Worm (Caenorhabditis elegans) whole organism, L4 larva: ENCODE measurements around the gene icl-1.

ENCODE experiments used
- D1046.2 ChIP-seq: fragments of 200-800 bp; sonication (Bioruptor generic); IDR thresholded peaks from 2 replicates; pipeline ENCODE4 v1.3.6; 2022; ENCODE audit warnings: missing genetic modification characterization, missing compliant biosample characterization
- F10B5.3 ChIP-seq: sonication (generic microtip); optimal IDR thresholded peaks from 2 replicates; lab custom pipeline; 2016; ENCODE audit warnings: mild to moderate bottlenecking, missing genetic modification characterization, missing compliant biosample characterization
- F26F4.8 ChIP-seq: fragments of 200-800 bp; sonication (Bioruptor generic); conservative IDR thresholded peaks from 2 replicates; pipeline ENCODE4 v1.3.6; 2022; ENCODE audit warnings: missing genetic modification characterization, missing compliant biosample characterization
- F49E8.2 ChIP-seq: sonication (generic microtip); optimal IDR thresholded peaks from 2 replicates; lab custom pipeline; 2016; ENCODE audit warnings: missing compliant biosample characterization, mild to moderate bottlenecking, missing genetic modification characterization, borderline replicate concordance
- R02D3.7 ChIP-seq: fragments of 150-350 bp; sonication (generic microtip); optimal IDR thresholded peaks from 3 replicates; lab custom pipeline; 2014; ENCODE audit warnings: missing biosample characterization, missing genetic modification characterization
- Y5F2A.4 ChIP-seq: fragments of 200-800 bp; sonication (Bioruptor generic); optimal IDR thresholded peaks from 2 replicates; lab custom pipeline; 2018; ENCODE audit warnings: mild to moderate bottlenecking, missing genetic modification characterization, missing compliant biosample characterization
- Y75B8A.6 ChIP-seq: fragments of 200-800 bp; sonication (Bioruptor generic); IDR thresholded peaks from 2 replicates; pipeline ENCODE4 v1.3.6; 2022; ENCODE audit warnings: missing genetic modification reagents, missing genetic modification characterization, missing compliant biosample characterization
- ZK337.2 ChIP-seq: fragments of 200-800 bp; sonication (Bioruptor generic); IDR thresholded peaks from 2 replicates; pipeline ENCODE4 v1.3.6; 2022; ENCODE audit warnings: missing genetic modification reagents, missing genetic modification characterization, missing compliant biosample characterization
- aha-1 ChIP-seq: fragments of 150-350 bp; peaks from one replicate; lab custom pipeline; 2014; ENCODE audit warnings: missing biosample characterization, missing genetic modification characterization
- ama-1 ChIP-seq: fragments of 150-350 bp; optimal IDR thresholded peaks from 2 replicates; lab custom pipeline; 2014; ENCODE audit warnings: inconsistent platforms, mixed read lengths
- ceh-20 ChIP-seq: fragments of 200-800 bp; sonication (Bioruptor generic); IDR thresholded peaks from 2 replicates; pipeline ENCODE4 v1.3.6; 2022; ENCODE audit warnings: missing genetic modification reagents, missing genetic modification characterization, missing compliant biosample characterization
- ceh-28 ChIP-seq: fragments of 150-350 bp; optimal IDR thresholded peaks from 2 replicates; lab custom pipeline; 2014; ENCODE audit warnings: missing biosample characterization, missing genetic modification reagents, missing genetic modification characterization
- ceh-32 ChIP-seq: sonication (generic microtip); optimal IDR thresholded peaks from 2 replicates; lab custom pipeline; 2016; ENCODE audit warnings: mild to moderate bottlenecking, missing genetic modification characterization, missing compliant biosample characterization; ENCODE audit not compliant: poor library complexity
- ceh-62 ChIP-seq: sonication (generic microtip); optimal IDR thresholded peaks from 2 replicates; lab custom pipeline; 2017; ENCODE audit warnings: missing biosample characterization, missing genetic modification characterization
- ceh-82 ChIP-seq: sonication (generic microtip); optimal IDR thresholded peaks from 2 replicates; lab custom pipeline; 2017; ENCODE audit warnings: missing biosample characterization, missing genetic modification characterization
- daf-12 ChIP-seq: fragments of 150-350 bp; optimal IDR thresholded peaks from 2 replicates; lab custom pipeline; 2014; ENCODE audit warnings: missing biosample characterization, missing genetic modification reagents, missing genetic modification characterization
- daf-16 ChIP-seq, 3 experiments: sonication (generic microtip); optimal IDR thresholded peaks; 2 replicates each; lab custom pipeline; 2016 to 2017; ENCODE audit warnings: missing genetic modification characterization in 3 of 3, missing genetic modification reagents in 3 of 3, mild to moderate bottlenecking in 2 of 3, missing compliant biosample characterization in 2 of 3, missing biosample characterization in 1 of 3, moderate library complexity in 1 of 3
- daf-8 ChIP-seq: fragments of 200-800 bp; sonication (Bioruptor generic); IDR thresholded peaks from 2 replicates; pipeline ENCODE4 v1.3.6; 2022; ENCODE audit warnings: missing genetic modification characterization, missing compliant biosample characterization
- dmd-8 ChIP-seq: fragments of 200-800 bp; sonication (Bioruptor generic); IDR thresholded peaks from 2 replicates; pipeline ENCODE4 v1.3.6; 2022; ENCODE audit warnings: missing genetic modification characterization, missing compliant biosample characterization
- dve-1 ChIP-seq: sonication (generic microtip); optimal IDR thresholded peaks from 2 replicates; lab custom pipeline; 2017; ENCODE audit warnings: antibody characterized with exemption, mild to moderate bottlenecking, missing genetic modification characterization, missing compliant biosample characterization; ENCODE audit not compliant: insufficient read depth
- egl-27 ChIP-seq: sonication (generic microtip); optimal IDR thresholded peaks from 3 replicates; lab custom pipeline; 2017; ENCODE audit warnings: missing biosample characterization, missing genetic modification reagents, missing genetic modification characterization
- egl-43 ChIP-seq: fragments of 200-800 bp; sonication (Bioruptor generic); IDR thresholded peaks from 2 replicates; pipeline ENCODE4 v1.3.6; 2022; ENCODE audit warnings: missing genetic modification reagents, missing genetic modification characterization, missing compliant biosample characterization
- fos-1 ChIP-seq: fragments of 150-350 bp; optimal IDR thresholded peaks from 2 replicates; lab custom pipeline; 2014; ENCODE audit warnings: missing biosample characterization, missing genetic modification characterization
- gei-8 ChIP-seq: fragments of 200-800 bp; sonication (Bioruptor generic); optimal IDR thresholded peaks from 2 replicates; lab custom pipeline; 2018; ENCODE audit warnings: mild to moderate bottlenecking, missing genetic modification characterization, missing compliant biosample characterization
- hif-1 ChIP-seq, 2 experiments: sonication (generic microtip); optimal IDR thresholded peaks; 2 replicates each; lab custom pipeline; 2016 to 2017; ENCODE audit warnings: missing compliant biosample characterization in 2 of 2, missing genetic modification characterization in 2 of 2, missing genetic modification reagents in 2 of 2, missing genotype in 2 of 2, mild to moderate bottlenecking in 1 of 2
- hlh-11 ChIP-seq: fragments of 200-800 bp; sonication (Bioruptor generic); optimal IDR thresholded peaks from 2 replicates; lab custom pipeline; 2018; ENCODE audit warnings: mild to moderate bottlenecking, missing genetic modification characterization, missing compliant biosample characterization
- lin-13 ChIP-seq: fragments of 150-350 bp; optimal IDR thresholded peaks from 2 replicates; lab custom pipeline; 2014; ENCODE audit warnings: missing biosample characterization, missing genetic modification reagents, missing genetic modification characterization
- mep-1 ChIP-seq: fragments of 150-350 bp; sonication (generic microtip); optimal IDR thresholded peaks from 3 replicates; lab custom pipeline; 2014; ENCODE audit warnings: missing biosample characterization, missing genetic modification characterization
- mes-2 ChIP-seq: sonication (generic microtip); optimal IDR thresholded peaks from 2 replicates; lab custom pipeline; 2016; ENCODE audit warnings: missing genotype, mild to moderate bottlenecking, missing genetic modification characterization, missing compliant biosample characterization; ENCODE audit not compliant: poor library complexity, severe bottlenecking
- nhr-10 ChIP-seq: fragments of 150-350 bp; optimal IDR thresholded peaks from 2 replicates; lab custom pipeline; 2014; ENCODE audit warnings: missing biosample characterization, missing genetic modification characterization
- nhr-25 ChIP-seq: sonication (generic microtip); optimal IDR thresholded peaks from 2 replicates; lab custom pipeline; 2017; ENCODE audit warnings: missing genetic modification characterization, mild to moderate bottlenecking, missing compliant biosample characterization, antibody characterized with exemption, moderate library complexity, borderline replicate concordance; ENCODE audit not compliant: insufficient read depth
- nhr-28 ChIP-seq: fragments of 150-350 bp; optimal IDR thresholded peaks from 2 replicates; lab custom pipeline; 2014; ENCODE audit warnings: missing biosample characterization, missing genetic modification characterization
- rbr-2 ChIP-seq: sonication (generic microtip); optimal IDR thresholded peaks from 2 replicates; lab custom pipeline; 2016; ENCODE audit warnings: missing genotype, missing genetic modification characterization, missing compliant biosample characterization
- saeg-2 ChIP-seq: fragments of 200-800 bp; sonication (Bioruptor generic); IDR thresholded peaks from 2 replicates; pipeline ENCODE4 v1.3.6; 2022; ENCODE audit warnings: missing genetic modification reagents, missing genetic modification characterization, missing compliant biosample characterization
- sdz-12 ChIP-seq: fragments of 200-800 bp; sonication (Bioruptor generic); optimal IDR thresholded peaks from 2 replicates; lab custom pipeline; 2018; ENCODE audit warnings: mild to moderate bottlenecking, missing genetic modification characterization, missing compliant biosample characterization
- set-16 ChIP-seq: fragments of 200-800 bp; sonication (Bioruptor generic); IDR thresholded peaks from 2 replicates; pipeline ENCODE4 v1.3.6; 2022; ENCODE audit warnings: missing genetic modification reagents, missing genetic modification characterization, missing compliant biosample characterization
- snpc-4 ChIP-seq: fragments of 150-350 bp; optimal IDR thresholded peaks from 2 replicates; lab custom pipeline; 2014; ENCODE audit warnings: missing biosample characterization, missing genetic modification characterization
- spr-1 ChIP-seq: sonication (generic microtip); optimal IDR thresholded peaks from 2 replicates; lab custom pipeline; 2016; ENCODE audit warnings: mild to moderate bottlenecking, missing genetic modification characterization, missing compliant biosample characterization
- spr-3 ChIP-seq: fragments of 200-800 bp; sonication (Bioruptor generic); optimal IDR thresholded peaks from 2 replicates; lab custom pipeline; 2018; ENCODE audit warnings: mild to moderate bottlenecking, missing genetic modification characterization, missing compliant biosample characterization
- tra-1 ChIP-seq: fragments of 200-800 bp; sonication (Bioruptor generic); IDR thresholded peaks from 2 replicates; pipeline ENCODE4 v1.3.6; 2022; ENCODE audit warnings: missing genetic modification reagents, missing genetic modification characterization, missing compliant biosample characterization
- unc-130 ChIP-seq: sonication (generic microtip); optimal IDR thresholded peaks from 2 replicates; lab custom pipeline; 2016; ENCODE audit warnings: missing genetic modification reagents, missing genetic modification characterization, missing compliant biosample characterization
- unc-39 ChIP-seq: sonication (generic microtip); optimal IDR thresholded peaks from 2 replicates; lab custom pipeline; 2017; ENCODE audit warnings: missing biosample characterization, missing genetic modification characterization
- zag-1 ChIP-seq: fragments of 150-350 bp; optimal IDR thresholded peaks from 2 replicates; lab custom pipeline; 2014; ENCODE audit warnings: missing biosample characterization, missing genetic modification characterization
- zfp-3 ChIP-seq: fragments of 200-800 bp; sonication (Bioruptor generic); conservative IDR thresholded peaks from 2 replicates; pipeline ENCODE4 v1.3.6; 2022; ENCODE audit warnings: missing genetic modification reagents, missing genetic modification characterization, missing compliant biosample characterization
- zip-11 ChIP-seq: fragments of 200-800 bp; sonication (Bioruptor generic); IDR thresholded peaks from 2 replicates; pipeline ENCODE4 v1.3.6; 2022; ENCODE audit warnings: missing genetic modification characterization, missing compliant biosample characterization
- zip-2 ChIP-seq: fragments of 150-350 bp; optimal IDR thresholded peaks from 2 replicates; lab custom pipeline; 2014; ENCODE audit warnings: missing biosample characterization, missing genetic modification characterization

icl-1 gene

DNA sequence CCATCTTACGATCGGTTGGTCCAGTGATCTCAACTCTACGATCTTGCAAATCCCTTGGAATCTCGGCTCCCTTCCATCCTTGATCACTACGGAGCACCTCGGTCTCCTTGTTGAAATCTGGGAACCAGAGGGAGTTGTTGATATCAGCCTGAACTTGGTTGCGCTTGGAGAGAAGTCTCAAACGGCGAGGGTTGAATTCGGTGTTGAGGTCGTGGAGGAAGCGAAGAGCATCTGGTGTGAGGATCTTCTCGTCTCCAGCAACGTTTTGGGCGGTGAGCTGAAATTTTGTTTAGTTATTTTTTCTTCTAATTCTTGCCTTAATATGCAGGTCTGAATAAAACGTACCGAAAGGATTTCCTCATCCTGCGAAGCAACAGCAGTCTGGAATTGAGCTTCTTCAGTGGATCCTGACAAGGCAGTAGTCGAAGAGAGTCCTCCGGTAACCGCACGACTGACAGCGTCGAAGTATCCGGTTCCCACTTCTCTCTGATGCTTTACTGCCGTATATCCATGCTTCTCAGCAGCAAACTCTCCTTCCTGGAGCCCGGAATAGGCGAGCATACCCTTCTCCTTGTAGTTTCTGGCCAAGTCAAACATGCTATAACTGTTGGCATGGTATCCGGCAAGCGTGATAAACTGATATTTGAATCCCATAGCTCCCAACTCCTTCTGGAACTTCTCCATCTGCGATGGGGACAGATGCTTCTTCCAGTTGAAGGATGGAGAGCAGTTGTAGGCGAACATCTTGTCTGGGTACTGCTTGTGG lies 1.8 kb downstream of the icl-1 start (continued):
- TF ChIP-seq daf-16 (GFP tag; optimal IDR thresholded peaks at IDR 0.05; lab: Kevin White, UChicago) (no peak), daf-16 (tag; optimal IDR thresholded peaks at IDR 0.05; lab: Kevin White, UChicago) (peak; percentile 62), zip-2 (tag; lab: Kevin White, UChicago) (no peak), aha-1 (tag; lab: Kevin White, UChicago) (peak; percentile 96)

DNA sequence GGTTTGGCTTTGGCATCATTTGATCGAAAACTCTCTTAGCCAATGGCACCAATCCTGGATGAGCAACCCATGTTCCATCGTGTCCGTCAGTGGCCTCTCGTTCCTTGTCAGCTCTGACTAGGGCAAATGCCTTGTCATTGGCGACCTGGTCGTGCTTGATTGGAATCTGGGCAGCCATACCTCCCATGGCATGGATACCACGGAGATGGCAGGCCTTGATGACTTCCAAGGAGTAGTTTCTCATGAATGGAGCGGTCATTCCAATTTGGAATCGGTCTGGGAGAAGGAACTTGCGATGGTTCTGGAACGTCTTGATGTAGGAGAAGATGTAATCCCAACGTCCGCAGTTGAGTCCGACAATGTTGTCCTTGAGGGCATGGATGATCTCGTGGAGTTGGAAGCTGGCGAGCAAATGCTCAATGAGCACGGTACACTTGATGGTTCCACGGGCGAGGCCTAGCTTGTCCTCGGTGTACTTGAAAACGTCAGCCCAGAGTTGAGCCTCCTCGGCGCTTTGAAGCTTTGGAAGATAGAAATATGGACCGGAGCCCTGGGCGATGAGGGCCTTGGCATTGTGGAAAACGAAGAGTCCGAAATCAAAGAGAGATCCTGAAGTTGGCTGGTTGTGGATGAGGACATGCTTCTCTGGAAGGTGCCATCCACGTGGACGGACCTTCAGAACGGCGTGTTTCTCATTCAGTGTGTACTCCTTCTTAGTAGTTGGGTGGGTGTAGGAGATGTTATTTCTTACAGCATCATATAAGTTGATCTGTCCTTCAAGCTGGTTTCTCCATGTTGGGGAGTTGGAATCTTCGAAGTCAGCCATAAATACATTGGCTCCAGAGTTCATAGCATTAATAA lies 2.6 kb downstream of the icl-1 start:
- no peak for TF ChIP-seq unc-130 (GFP tag; lab: Kevin White, UChicago)
- TF ChIP-seq F26F4.8 (GFP tag; lab: Robert Waterston, UW): no peak
- TF ChIP-seq egl-43: no peak
- no peak for TF ChIP-seq D1046.2 (GFP tag; lab: Robert Waterston, UW)
- no peak for TF ChIP-seq zag-1 (tag; lab: Kevin White, UChicago)
- no peak for TF ChIP-seq hlh-11 (tag; lab: Kevin White, UChicago)
- TF ChIP-seq fos-1 (tag; lab: Kevin White, UChicago): no peak
- no peak for TF ChIP-seq daf-12 (tag; lab: Kevin White, UChicago)
- no peak for TF ChIP-seq ZK337.2 (GFP tag; lab: Robert Waterston, UW)
- TF ChIP-seq daf-8 (GFP tag; lab: Robert Waterston, UW): no peak
- no peak for TF ChIP-seq ceh-32 (tag; lab: Kevin White, UChicago)
- no peak for TF ChIP-seq spr-1 (tag; lab: Kevin White, UChicago)
- TF ChIP-seq egl-27: no peak
- no peak for TF ChIP-seq rbr-2 (tag; lab: Kevin White, UChicago)
- no peak for TF ChIP-seq ceh-28 (tag; lab: Kevin White, UChicago)
- no peak for TF ChIP-seq spr-3
- peak in 1 of 2 experiments; percentile 5 for TF ChIP-seq hif-1 (tag; optimal IDR thresholded peaks at IDR 0.05; lab: Kevin White, UChicago)
- no peak for TF ChIP-seq Y75B8A.6 (GFP tag; lab: Robert Waterston, UW)
- TF ChIP-seq zfp-3 (GFP tag; lab: Robert Waterston, UW): no peak; the same call in 1 of the 2 replicates
- no peak for TF ChIP-seq gei-8
- TF ChIP-seq lin-13 (GFP tag; lab: Kevin White, UChicago): no peak
- TF ChIP-seq ceh-82 (tag; lab: Kevin White, UChicago): no peak
- TF ChIP-seq saeg-2 (GFP tag; lab: Robert Waterston, UW): no peak
- TF ChIP-seq F10B5.3 (tag; lab: Kevin White, UChicago): no peak
- TF ChIP-seq dve-1 (tag; lab: Kevin White, UChicago): peak; percentile 12
- TF ChIP-seq set-16 (GFP tag; lab: Robert Waterston, UW): no peak
- no peak for TF ChIP-seq nhr-10 (tag; lab: Kevin White, UChicago)
- TF ChIP-seq mep-1: no peak
- TF ChIP-seq unc-39 (tag; lab: Kevin White, UChicago): no peak
- no peak for TF ChIP-seq tra-1 (GFP tag; lab: Robert Waterston, UW)
- TF ChIP-seq snpc-4 (tag; lab: Kevin White, UChicago): no peak
- peak; percentile 96 for TF ChIP-seq ama-1 (lab: Kevin White, UChicago)
- no peak for TF ChIP-seq R02D3.7
- TF ChIP-seq sdz-12 (GFP tag; lab: Kevin White, UChicago): no peak
- no peak for TF ChIP-seq zip-2 (tag; lab: Kevin White, UChicago)
- no peak for TF ChIP-seq zip-11
- TF ChIP-seq Y5F2A.4: no peak
- TF ChIP-seq ceh-62 (tag; lab: Kevin White, UChicago): no peak
- no peak for TF ChIP-seq nhr-25 (tag; lab: Kevin White, UChicago)
- TF ChIP-seq ceh-20 (GFP tag; lab: Robert Waterston, UW): no peak
- TF ChIP-seq F49E8.2 (tag; lab: Kevin White, UChicago): no peak
- TF ChIP-seq nhr-28: no peak
- peak; percentile 62 for TF ChIP-seq mes-2
- TF ChIP-seq dmd-8 (GFP tag; lab: Robert Waterston, UW): peak; percentile 65; the same call in 1 of the 2 replicates
